Worm (Caenorhabditis elegans) whole organism, early embryonic: Measurements from ENCODE around the gene F59B10.2.

ENCODE experiments used
- B0310.2 ChIP-seq: sonication (generic microtip); optimal IDR thresholded peaks from 2 replicates; lab custom pipeline; 2016; ENCODE audit warnings: mild to moderate bottlenecking, missing genetic modification characterization, missing compliant biosample characterization
- F13C5.2 ChIP-seq: sonication (generic microtip); optimal IDR thresholded peaks from 2 replicates; lab custom pipeline; 2017; ENCODE audit warnings: mild to moderate bottlenecking, missing genetic modification characterization, inconsistent platforms, missing compliant biosample characterization
- aly-1 ChIP-seq: sonication (generic microtip); optimal IDR thresholded peaks from 2 replicates; lab custom pipeline; 2016; ENCODE audit warnings: missing genetic modification characterization, missing compliant biosample characterization
- ama-1 ChIP-seq: fragments of 150-350 bp; optimal IDR thresholded peaks from 2 replicates; lab custom pipeline; 2014
- ceh-13 ChIP-seq: fragments of 200-800 bp; sonication (Bioruptor generic); optimal IDR thresholded peaks from 2 replicates; lab custom pipeline; 2018; ENCODE audit warnings: mild to moderate bottlenecking, missing genetic modification characterization, missing compliant biosample characterization
- ceh-36 ChIP-seq: sonication (generic microtip); optimal IDR thresholded peaks from 2 replicates; lab custom pipeline; 2016; ENCODE audit warnings: missing genetic modification characterization, inconsistent platforms, missing compliant biosample characterization
- ets-7 ChIP-seq: sonication (generic microtip); optimal IDR thresholded peaks from 2 replicates; lab custom pipeline; 2016; ENCODE audit warnings: missing genotype, missing genetic modification characterization, missing compliant biosample characterization
- flt-1 ChIP-seq: fragments of 200-800 bp; sonication (Bioruptor generic); IDR thresholded peaks from 2 replicates; pipeline ENCODE4 v1.3.6; 2022; ENCODE audit warnings: missing genetic modification characterization, missing compliant biosample characterization
- hmbx-1 ChIP-seq: sonication (generic microtip); optimal IDR thresholded peaks from 2 replicates; lab custom pipeline; 2016; ENCODE audit warnings: mild to moderate bottlenecking, missing genetic modification characterization, missing compliant biosample characterization
- hmg-4 ChIP-seq: fragments of 200-800 bp; sonication (Bioruptor generic); optimal IDR thresholded peaks from 2 replicates; lab custom pipeline; 2018; ENCODE audit warnings: mild to moderate bottlenecking, missing genetic modification characterization, missing compliant biosample characterization
- hnd-1 ChIP-seq: sonication (generic microtip); optimal IDR thresholded peaks from 2 replicates; lab custom pipeline; 2016; ENCODE audit warnings: missing genetic modification characterization, missing compliant biosample characterization
- pes-1 ChIP-seq: fragments of 200-800 bp; sonication (Bioruptor generic); IDR thresholded peaks from 2 replicates; pipeline ENCODE4 v1.3.6; 2022; ENCODE audit warnings: missing genetic modification reagents, missing genetic modification characterization, missing compliant biosample characterization
- scrt-1 ChIP-seq: fragments of 200-800 bp; sonication (Bioruptor generic); IDR thresholded peaks from 2 replicates; pipeline ENCODE4 v1.3.6; 2022; ENCODE audit warnings: missing genetic modification characterization, missing compliant biosample characterization
- sea-1 ChIP-seq: fragments of 200-800 bp; sonication (Bioruptor generic); conservative IDR thresholded peaks from 2 replicates; pipeline ENCODE4 v1.3.6; 2022; ENCODE audit warnings: missing genetic modification characterization, missing compliant biosample characterization
- tbx-11 ChIP-seq: fragments of 200-800 bp; sonication (Bioruptor generic); IDR thresholded peaks from 2 replicates; pipeline ENCODE4 v1.3.6; 2022; ENCODE audit warnings: missing genetic modification characterization, missing compliant biosample characterization
- tbx-37 ChIP-seq: fragments of 200-800 bp; sonication (Bioruptor generic); conservative IDR thresholded peaks from 2 replicates; pipeline ENCODE4 v1.3.6; 2022; ENCODE audit warnings: missing genetic modification reagents, missing genetic modification characterization, missing compliant biosample characterization
- tra-4 ChIP-seq: sonication (generic microtip); optimal IDR thresholded peaks from 2 replicates; lab custom pipeline; 2017; ENCODE audit warnings: missing genetic modification characterization, missing compliant biosample characterization

Gene F59B10.2

ce11 chrII:10490329-10490728 is 19.3 kb downstream of the F59B10.2 start, which contains the start of gene clec-61:
Gene clec-61, minus strand, starts transcription at chrII:10490537.
- TF ChIP-seq hmg-4 (GFP tag; lab: Kevin White, UChicago) (no peak), ets-7 (tag; lab: Kevin White, UChicago) (no peak), pes-1 (no peak), tbx-11 (GFP tag; lab: Robert Waterston, UW) (no peak), tra-4 (tag; lab: Kevin White, UChicago) (no peak), hnd-1 (tag; lab: Kevin White, UChicago) (no peak), F13C5.2 (tag; lab: Kevin White, UChicago) (no peak), ama-1 (lab: Kevin White, UChicago) (no peak), ceh-36 (tag; lab: Kevin White, UChicago) (no peak), sea-1 (GFP tag; lab: Robert Waterston, UW) (no peak), hmbx-1 (tag; lab: Kevin White, UChicago) (no peak), scrt-1 (GFP tag; lab: Robert Waterston, UW) (no peak), ceh-13 (no peak), flt-1 (GFP tag; lab: Robert Waterston, UW) (no peak), tbx-37 (GFP tag; lab: Robert Waterston, UW) (no peak), aly-1 (tag; lab: Kevin White, UChicago) (no peak), B0310.2 (tag; lab: Kevin White, UChicago) (no peak)

- TF ChIP-seq pes-1 (no peak), aly-1 (tag; lab: Kevin White, UChicago) (no peak), tbx-37 (GFP tag; lab: Robert Waterston, UW) (no peak), tra-4 (tag; lab: Kevin White, UChicago) (no peak), ama-1 (lab: Kevin White, UChicago) (no peak), ets-7 (tag; lab: Kevin White, UChicago) (no peak), F13C5.2 (tag; lab: Kevin White, UChicago) (no peak), hmbx-1 (tag; lab: Kevin White, UChicago) (no peak), scrt-1 (GFP tag; lab: Robert Waterston, UW) (no peak), sea-1 (GFP tag; lab: Robert Waterston, UW) (no peak), hmg-4 (GFP tag; lab: Kevin White, UChicago) (no peak), flt-1 (GFP tag; lab: Robert Waterston, UW) (no peak), tbx-11 (GFP tag; lab: Robert Waterston, UW) (no peak), ceh-36 (tag; lab: Kevin White, UChicago) (no peak), ceh-13 (no peak), hnd-1 (tag; lab: Kevin White, UChicago) (no peak), B0310.2 (tag; lab: Kevin White, UChicago) (no peak)
These were observed 22.9 kb downstream of the F59B10.2 start, which contains the start of gene ZK666.15 for ce11 chrII:10486738-10487137. Gene ZK666.15, plus strand, starts transcription at chrII:10487038.

ce11 chrII:10485640-10486039 is 24.0 kb downstream of the F59B10.2 start:
- TF ChIP-seq sea-1 (GFP tag; lab: Robert Waterston, UW), result no peak
- no peak for TF ChIP-seq pes-1
- no peak for TF ChIP-seq F13C5.2 (tag; lab: Kevin White, UChicago)
- TF ChIP-seq tbx-37 (GFP tag; lab: Robert Waterston, UW), result no peak
- TF ChIP-seq ceh-36 (tag; lab: Kevin White, UChicago), result no peak
- no peak for TF ChIP-seq scrt-1 (GFP tag; lab: Robert Waterston, UW)
- TF ChIP-seq hnd-1 (tag; lab: Kevin White, UChicago), result no peak
- no peak for TF ChIP-seq ets-7 (tag; lab: Kevin White, UChicago)
- no peak for TF ChIP-seq ceh-13
- no peak for TF ChIP-seq hmg-4 (GFP tag; lab: Kevin White, UChicago)
- no peak for TF ChIP-seq B0310.2 (tag; lab: Kevin White, UChicago)
- no peak for TF ChIP-seq tra-4 (tag; lab: Kevin White, UChicago)
- TF ChIP-seq hmbx-1 (tag; lab: Kevin White, UChicago), result no peak
- no peak for TF ChIP-seq tbx-11 (GFP tag; lab: Robert Waterston, UW)
- TF ChIP-seq aly-1 (tag; lab: Kevin White, UChicago), result no peak
- TF ChIP-seq ama-1 (lab: Kevin White, UChicago), result no peak
- TF ChIP-seq flt-1 (GFP tag; lab: Robert Waterston, UW), result no peak

ce11 chrII:10483860-10484259 is 25.8 kb downstream of the F59B10.2 start:
- no peak for TF ChIP-seq ceh-36 (tag; lab: Kevin White, UChicago)
- TF ChIP-seq hmbx-1 (tag; lab: Kevin White, UChicago), result no peak
- TF ChIP-seq ama-1 (lab: Kevin White, UChicago), result no peak
- TF ChIP-seq ceh-13, result no peak
- TF ChIP-seq sea-1 (GFP tag; lab: Robert Waterston, UW), result no peak
- TF ChIP-seq ets-7 (tag; lab: Kevin White, UChicago), result no peak
- TF ChIP-seq tra-4 (tag; lab: Kevin White, UChicago), result no peak
- TF ChIP-seq tbx-37 (GFP tag; lab: Robert Waterston, UW), result no peak
- no peak for TF ChIP-seq F13C5.2 (tag; lab: Kevin White, UChicago)
- TF ChIP-seq tbx-11 (GFP tag; lab: Robert Waterston, UW), result no peak
- TF ChIP-seq B0310.2 (tag; lab: Kevin White, UChicago), result no peak
- no peak for TF ChIP-seq aly-1 (tag; lab: Kevin White, UChicago)
- TF ChIP-seq hnd-1 (tag; lab: Kevin White, UChicago), result no peak
- TF ChIP-seq hmg-4 (GFP tag; lab: Kevin White, UChicago), result no peak
- TF ChIP-seq flt-1 (GFP tag; lab: Robert Waterston, UW), result no peak
- TF ChIP-seq pes-1, result no peak
- TF ChIP-seq scrt-1 (GFP tag; lab: Robert Waterston, UW), result no peak

- TF ChIP-seq F13C5.2 (tag; lab: Kevin White, UChicago), result no peak
- TF ChIP-seq hnd-1 (tag; lab: Kevin White, UChicago), result no peak
- TF ChIP-seq sea-1 (GFP tag; lab: Robert Waterston, UW), result no peak
- TF ChIP-seq ets-7 (tag; lab: Kevin White, UChicago), result no peak
- no peak for TF ChIP-seq ama-1 (lab: Kevin White, UChicago)
- no peak for TF ChIP-seq hmg-4 (GFP tag; lab: Kevin White, UChicago)
- TF ChIP-seq scrt-1 (GFP tag; lab: Robert Waterston, UW), result no peak
- no peak for TF ChIP-seq B0310.2 (tag; lab: Kevin White, UChicago)
- TF ChIP-seq tra-4 (tag; lab: Kevin White, UChicago), result no peak
- TF ChIP-seq ceh-36 (tag; lab: Kevin White, UChicago), result no peak
- no peak for TF ChIP-seq tbx-37 (GFP tag; lab: Robert Waterston, UW)
- TF ChIP-seq pes-1, result no peak
- TF ChIP-seq aly-1 (tag; lab: Kevin White, UChicago), result no peak
- no peak for TF ChIP-seq ceh-13
These were observed 26.7 kb downstream of the F59B10.2 start for ce11 chrII:10482899-10483298.
